Worm (Caenorhabditis elegans) whole organism, L1 larva: ENCODE measurements around the gene B0336.13.

Experiments
- ces-1 ChIP-seq: fragments of 150-350 bp; optimal IDR thresholded peaks from 2 replicates; lab custom pipeline; 2014; ENCODE audit warnings: missing biosample characterization, missing genetic modification reagents, missing genetic modification characterization
- dpl-1 ChIP-seq, 3 experiments: fragments of 150-350 bp in 2 of 3; sonication (generic microtip) in 1 of 3; optimal IDR thresholded peaks; 2 replicates each; lab custom pipeline; 2014 to 2017; ENCODE audit warnings: missing biosample characterization in 3 of 3, missing genetic modification characterization in 3 of 3, missing genetic modification reagents in 3 of 3
- efl-1 ChIP-seq, 4 experiments: fragments of 150-350 bp; optimal IDR thresholded peaks in 3 of 4; peaks in 1 of 4; 1 replicate in 1 of 4; 2 replicates in 3 of 4; lab custom pipeline; 2014; ENCODE audit warnings: missing biosample characterization in 2 of 4, missing genetic modification characterization in 2 of 4, missing genetic modification reagents in 2 of 4
- elt-3 ChIP-seq, 6 experiments: fragments of 150-350 bp in 1 of 6; sonication (generic microtip); optimal IDR thresholded peaks; 2 replicates each; lab custom pipeline; 2017 to 2018; ENCODE audit warnings: missing biosample characterization in 6 of 6, missing genetic modification characterization in 6 of 6, inconsistent platforms in 1 of 6
- irx-1 ChIP-seq: sonication (generic microtip); optimal IDR thresholded peaks from 2 replicates; lab custom pipeline; 2016; ENCODE audit warnings: missing genetic modification characterization, missing compliant biosample characterization
- lsy-2 ChIP-seq, 2 experiments: fragments of 150-350 bp; optimal IDR thresholded peaks; 2 replicates each; lab custom pipeline; 2014; ENCODE audit warnings: missing biosample characterization in 2 of 2, missing genetic modification characterization in 2 of 2
- mab-9 ChIP-seq: fragments of 200-800 bp; sonication (Bioruptor generic); IDR thresholded peaks from 2 replicates; pipeline ENCODE4 v1.3.6; 2022; ENCODE audit warnings: missing genetic modification reagents, missing genetic modification characterization, missing compliant biosample characterization
- nhr-12 ChIP-seq: sonication (generic microtip); optimal IDR thresholded peaks from 2 replicates; lab custom pipeline; 2017; ENCODE audit warnings: missing biosample characterization, missing genetic modification characterization
- sptf-1 ChIP-seq: fragments of 150-350 bp; optimal IDR thresholded peaks from 2 replicates; lab custom pipeline; 2014; ENCODE audit warnings: missing biosample characterization, missing genetic modification characterization
- zag-1 ChIP-seq: fragments of 150-350 bp; optimal IDR thresholded peaks from 2 replicates; lab custom pipeline; 2014; ENCODE audit warnings: missing biosample characterization, missing genetic modification characterization

ce11 chrIII:5665278-5665677, 28.6 kb upstream of the B0336.13 start:
- TF ChIP-seq efl-1 (optimal IDR thresholded peaks at IDR 0.05; lab: Kevin White, UChicago) (no peak), efl-1 (GFP tag; optimal IDR thresholded peaks at IDR 0.05 in 1 of 2; lab: Kevin White, UChicago) (peak in 1 of 2 experiments; percentile 93), elt-3 (tag; optimal IDR thresholded peaks at IDR 0.05; lab: Kevin White, UChicago) (no peak), dpl-1 (GFP tag; optimal IDR thresholded peaks at IDR 0.05; lab: Kevin White, UChicago) (no peak), sptf-1 (tag; lab: Kevin White, UChicago) (no peak), ces-1 (no peak), mab-9 (GFP tag; lab: Robert Waterston, UW) (no peak), lsy-2 (tag; optimal IDR thresholded peaks at IDR 0.05; lab: Kevin White, UChicago) (no peak), zag-1 (tag; lab: Kevin White, UChicago) (no peak), nhr-12 (no peak), irx-1 (tag; lab: Kevin White, UChicago) (no peak)
